Worm (Caenorhabditis elegans): ENCODE data around the gene acp-2.

ce11 chrII:8419015-8419414, 12.8 kb downstream of the acp-2 start:
- TF ChIP-seq nhr-11 (tag; optimal IDR thresholded peaks at IDR 0.05) (no peak), ceh-48 (tag; optimal IDR thresholded peaks at IDR 0.05) (no peak), ceh-18 (tag; optimal IDR thresholded peaks at IDR 0.05) (no peak), lin-11 (tag; optimal IDR thresholded peaks at IDR 0.05) (no peak), zip-5 (tag; optimal IDR thresholded peaks at IDR 0.05) (no peak)

Measured in whole organism, late embryonic.